Worm (Caenorhabditis elegans) whole organism, L4/young adult: ENCODE results near the gene F14D7.14.

Experiments
- dao-5 ChIP-seq: sonication (generic microtip); optimal IDR thresholded peaks from 2 replicates; lab custom pipeline; 2016; ENCODE audit warnings: missing genotype, missing genetic modification characterization, moderate library complexity, missing compliant biosample characterization
- him-1 ChIP-seq: sonication (generic microtip); optimal IDR thresholded peaks from 2 replicates; lab custom pipeline; 2016; ENCODE audit warnings: missing genotype, missing genetic modification reagents, missing genetic modification characterization, missing compliant biosample characterization

DNA sequence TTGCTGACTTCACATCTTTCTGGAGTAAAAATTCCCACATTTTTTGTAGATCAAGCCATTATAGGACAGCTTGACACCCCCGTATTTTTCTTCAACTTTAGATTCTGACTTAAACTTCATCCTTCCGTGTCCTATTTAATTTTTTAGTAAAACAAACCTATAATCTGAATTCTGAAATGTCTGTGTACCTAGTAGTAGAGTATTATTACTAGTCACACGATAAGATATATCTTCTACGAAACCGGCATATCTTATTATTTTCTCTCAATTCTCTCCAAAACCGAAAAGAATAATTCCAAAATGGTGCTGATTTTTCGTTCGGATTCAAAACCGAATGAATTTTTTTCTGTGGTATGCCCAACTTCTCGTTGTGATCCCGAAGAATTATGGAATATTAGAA is 15.3 kb upstream of the F14D7.14 start, which contains the start of gene F14D7.9:
- TF ChIP-seq him-1 (tag; lab: Kevin White, UChicago) (no peak), dao-5 (tag; lab: Kevin White, UChicago) (no peak)
